Fruit fly (Drosophila melanogaster) whole organism, prepupa: Measurements from ENCODE around the gene CG13004.
A peak's percentile ranks its signal among the peaks of the same experiment; 100 is the strongest.

Source experiments
- Blimp-1 ChIP-seq: fragments of 200-800 bp; sonication (Bioruptor generic); optimal IDR thresholded peaks from 3 replicates; lab custom pipeline; 2017; ENCODE audit warnings: missing biosample characterization, missing genetic modification characterization, mild to moderate bottlenecking, moderate library complexity, missing genetic modification reagents
- CG10631 ChIP-seq: fragments of 200-800 bp; sonication (Bioruptor generic); optimal IDR thresholded peaks from 2 replicates; lab custom pipeline; 2016; ENCODE audit warnings: missing biosample characterization, missing genetic modification characterization
- CG11294 ChIP-seq: fragments of 200-800 bp; sonication (Bioruptor generic); IDR thresholded peaks from 2 replicates; pipeline ENCODE4 v1.3.6; 2022; ENCODE audit warnings: missing biosample characterization, missing genetic modification characterization
- CG15336 ChIP-seq: fragments of 200-800 bp; sonication (Bioruptor generic); IDR thresholded peaks from 2 replicates; pipeline ENCODE4 v1.3.6; 2022; ENCODE audit warnings: missing biosample characterization, missing genetic modification characterization
- CG1621 ChIP-seq: fragments of 200-800 bp; sonication (Bioruptor generic); optimal IDR thresholded peaks from 3 replicates; lab custom pipeline; 2018; ENCODE audit warnings: missing biosample characterization, mild to moderate bottlenecking, missing genetic modification characterization
- CG3032 ChIP-seq: fragments of 200-800 bp; optimal IDR thresholded peaks from 2 replicates; lab custom pipeline; 2019; ENCODE audit warnings: missing biosample characterization, mild to moderate bottlenecking, missing genetic modification characterization, moderate library complexity
- CG31627 ChIP-seq: fragments of 200-800 bp; sonication (Bioruptor generic); optimal IDR thresholded peaks from 3 replicates; lab custom pipeline; 2016; ENCODE audit warnings: missing biosample characterization, missing genetic modification characterization
- CG32006 ChIP-seq: fragments of 200-800 bp; sonication (Bioruptor generic); optimal IDR thresholded peaks from 3 replicates; lab custom pipeline; 2017; ENCODE audit warnings: missing biosample characterization, mild to moderate bottlenecking, missing genetic modification characterization
- CG34406 ChIP-seq: fragments of 200-800 bp; sonication (Bioruptor generic); optimal IDR thresholded peaks from 3 replicates; lab custom pipeline; 2016; ENCODE audit warnings: missing biosample characterization, missing genetic modification characterization
- CG4318 ChIP-seq: fragments of 200-800 bp; sonication (Bioruptor generic); optimal IDR thresholded peaks from 3 replicates; lab custom pipeline; 2017; ENCODE audit warnings: missing biosample characterization, mild to moderate bottlenecking, missing genetic modification characterization
- CG6163 ChIP-seq: fragments of 200-800 bp; sonication (Bioruptor generic); IDR thresholded peaks from 3 replicates; pipeline ENCODE4 v1.3.6; 2022; ENCODE audit warnings: missing biosample characterization, missing genetic modification characterization
- CG6276 ChIP-seq: fragments of 200-800 bp; sonication (Bioruptor generic); optimal IDR thresholded peaks from 2 replicates; lab custom pipeline; 2017; ENCODE audit warnings: missing biosample characterization, mild to moderate bottlenecking, missing genetic modification characterization
- CG6854 ChIP-seq: fragments of 200-800 bp; sonication (Bioruptor generic); optimal IDR thresholded peaks from 2 replicates; lab custom pipeline; 2017; ENCODE audit warnings: missing biosample characterization, mild to moderate bottlenecking, missing genetic modification characterization
- CG8119 ChIP-seq: fragments of 200-800 bp; sonication (Bioruptor generic); IDR thresholded peaks from 3 replicates; pipeline ENCODE4 v1.3.6; 2022; ENCODE audit warnings: missing biosample characterization, missing genetic modification characterization
- CG8319 ChIP-seq: fragments of 200-800 bp; sonication (Bioruptor generic); optimal IDR thresholded peaks from 3 replicates; lab custom pipeline; 2016; ENCODE audit warnings: missing biosample characterization, missing genetic modification characterization
- CG9139 ChIP-seq: fragments of 200-800 bp; sonication (Bioruptor generic); optimal IDR thresholded peaks from 3 replicates; lab custom pipeline; 2017; ENCODE audit warnings: missing biosample characterization, mild to moderate bottlenecking, missing genetic modification characterization
- Eip78C ChIP-seq: fragments of 200-800 bp; sonication (Bioruptor generic); peaks from one replicate; lab custom pipeline; 2016; ENCODE audit warnings: missing biosample characterization, missing genetic modification characterization
- Eip93F ChIP-seq: fragments of 200-800 bp; sonication (Bioruptor generic); optimal IDR thresholded peaks from 2 replicates; lab custom pipeline; 2016; ENCODE audit warnings: missing biosample characterization, mild to moderate bottlenecking, missing genetic modification characterization
- Gug ChIP-seq: fragments of 200-800 bp; sonication (Bioruptor generic); IDR thresholded peaks from 2 replicates; pipeline ENCODE4 v1.3.6; 2022; ENCODE audit warnings: missing biosample characterization, missing genetic modification characterization
- Hr39 ChIP-seq: fragments of 200-800 bp; sonication (Bioruptor generic); optimal IDR thresholded peaks from 2 replicates; lab custom pipeline; 2016; ENCODE audit warnings: missing biosample characterization, missing genetic modification characterization
- Hr4 ChIP-seq: fragments of 200-800 bp; sonication (Bioruptor generic); optimal IDR thresholded peaks from 3 replicates; lab custom pipeline; 2016; ENCODE audit warnings: missing biosample characterization, missing genetic modification characterization
- Lpt ChIP-seq: fragments of 200-800 bp; sonication (Bioruptor generic); optimal IDR thresholded peaks from 3 replicates; lab custom pipeline; 2016; ENCODE audit warnings: missing biosample characterization, missing genetic modification characterization
- Sox102F ChIP-seq: fragments of 200-800 bp; sonication (Bioruptor generic); optimal IDR thresholded peaks from 2 replicates; lab custom pipeline; 2016; ENCODE audit warnings: missing biosample characterization, mild to moderate bottlenecking, missing genetic modification characterization
- achi ChIP-seq: fragments of 200-800 bp; sonication (Bioruptor generic); optimal IDR thresholded peaks from 3 replicates; lab custom pipeline; 2016; ENCODE audit warnings: missing biosample characterization, missing genetic modification characterization
- eg ChIP-seq: fragments of 200-800 bp; sonication (Bioruptor generic); IDR thresholded peaks from 3 replicates; pipeline ENCODE4 v1.3.6; 2022; ENCODE audit warnings: missing biosample characterization, missing genetic modification characterization
- fd59A ChIP-seq: fragments of 200-800 bp; sonication (Bioruptor generic); optimal IDR thresholded peaks from 2 replicates; lab custom pipeline; 2017; ENCODE audit warnings: missing biosample characterization, mild to moderate bottlenecking, missing genetic modification characterization, missing genetic modification reagents
- fd85E ChIP-seq: fragments of 200-800 bp; sonication (Bioruptor generic); optimal IDR thresholded peaks from 3 replicates; lab custom pipeline; 2016; ENCODE audit warnings: missing biosample characterization, missing genetic modification characterization
- fkh ChIP-seq: fragments of 200-800 bp; sonication (Bioruptor generic); optimal IDR thresholded peaks from 3 replicates; lab custom pipeline; 2017; ENCODE audit warnings: missing biosample characterization, mild to moderate bottlenecking, missing genetic modification characterization, moderate library complexity
- lz ChIP-seq: fragments of 200-800 bp; sonication (Bioruptor generic); optimal IDR thresholded peaks from 3 replicates; lab custom pipeline; 2016; ENCODE audit warnings: missing biosample characterization, missing genetic modification characterization
- pdm3 ChIP-seq: fragments of 200-800 bp; sonication (Bioruptor generic); optimal IDR thresholded peaks from 3 replicates; lab custom pipeline; 2016; ENCODE audit warnings: missing biosample characterization, missing genetic modification characterization
- salr ChIP-seq, 2 experiments: fragments of 200-800 bp; sonication (Bioruptor generic); optimal IDR thresholded peaks; 3 replicates each; lab custom pipeline; 2016 to 2018; ENCODE audit warnings: missing biosample characterization in 2 of 2, missing genetic modification characterization in 2 of 2, mild to moderate bottlenecking in 1 of 2
- spab ChIP-seq: fragments of 200-800 bp; sonication (Bioruptor generic); optimal IDR thresholded peaks from 2 replicates; lab custom pipeline; 2017; ENCODE audit warnings: missing biosample characterization, mild to moderate bottlenecking, missing genetic modification characterization, missing genetic modification reagents
- ss ChIP-seq, 2 experiments: fragments of 200-800 bp; sonication (Bioruptor generic); optimal IDR thresholded peaks; 2 replicates in 1 of 2; 3 replicates in 1 of 2; lab custom pipeline; 2017 to 2018; ENCODE audit warnings: mild to moderate bottlenecking in 2 of 2, missing biosample characterization in 2 of 2, missing genetic modification characterization in 2 of 2, moderate library complexity in 1 of 2
- svp ChIP-seq: fragments of 200-800 bp; sonication (Bioruptor generic); peaks from one replicate; lab custom pipeline; 2016; ENCODE audit warnings: missing biosample characterization, missing genetic modification characterization
- topi ChIP-seq: fragments of 200-800 bp; sonication (Bioruptor generic); optimal IDR thresholded peaks from 3 replicates; lab custom pipeline; 2016; ENCODE audit warnings: missing biosample characterization, missing genetic modification characterization
- vri ChIP-seq: fragments of 200-800 bp; sonication (Bioruptor generic); optimal IDR thresholded peaks from 3 replicates; lab custom pipeline; 2016; ENCODE audit warnings: missing biosample characterization, mild to moderate bottlenecking, missing genetic modification characterization

Gene CG13004

DNA sequence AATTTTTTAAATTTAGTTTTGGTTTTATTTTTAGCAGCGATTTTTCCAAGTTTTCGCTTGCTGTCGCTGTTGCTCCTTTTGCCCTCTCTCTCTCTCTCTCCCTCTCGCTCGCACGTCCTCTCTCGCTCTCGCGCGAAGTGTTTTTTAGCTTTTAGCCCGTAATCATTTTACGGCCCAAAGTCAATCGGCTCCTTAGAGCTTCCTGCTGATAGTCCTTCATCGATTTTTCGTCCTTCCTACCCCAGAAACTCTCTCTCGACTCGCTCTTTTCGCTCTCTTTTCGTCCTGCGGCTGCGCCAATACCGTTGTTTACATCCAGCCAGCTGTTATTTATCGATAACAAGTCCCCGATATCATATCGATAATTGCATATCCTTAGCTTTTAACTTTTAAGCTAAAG lies 9.0 kb upstream of the CG13004 start, which contains the start of gene RSG7:
RSG7 (minus strand) TSS at position 139 of the 400 bp plus-strand sequence.
- TF ChIP-seq svp (no peak), ss (GFP tag; optimal IDR thresholded peaks at IDR 0.05; lab: Kevin White, UChicago) (no peak), lz (GFP tag; lab: Kevin White, UChicago) (no peak), Hr4 (no peak), CG34406 (GFP tag; lab: Kevin White, UChicago) (no peak), CG15336 (GFP tag; lab: Robert Waterston, UW) (no peak), CG11294 (GFP tag; lab: Robert Waterston, UW) (no peak), CG32006 (GFP tag; lab: Kevin White, UChicago) (no peak), pdm3 (no peak), spab (no peak), CG8319 (GFP tag; lab: Kevin White, UChicago) (no peak)

DNA sequence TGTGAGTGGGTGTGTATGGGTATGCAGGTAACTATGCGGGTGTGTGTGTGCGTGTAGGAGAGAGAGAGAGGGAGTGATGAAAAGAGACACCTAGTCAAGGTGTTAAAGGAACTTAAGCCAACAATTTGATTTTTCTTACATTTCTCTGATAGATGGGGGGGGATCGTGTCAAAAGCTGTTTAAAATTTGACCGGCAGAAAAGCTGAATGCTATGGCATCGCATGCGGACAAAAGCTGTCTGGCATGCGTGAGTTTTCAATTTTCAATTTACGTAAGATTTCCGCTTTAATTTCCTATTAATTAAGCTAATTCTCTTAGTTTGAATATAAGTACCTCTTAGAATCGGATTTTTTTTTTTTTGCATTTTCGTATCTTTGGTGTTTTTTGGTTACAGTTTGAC lies 4.6 kb upstream of the CG13004 start:
- no peak for TF ChIP-seq Blimp-1 (GFP tag; lab: Kevin White, UChicago)
- no peak for TF ChIP-seq CG3032 (tag; lab: Kevin White, UChicago)
- no peak for TF ChIP-seq Sox102F (GFP tag; lab: Kevin White, UChicago)
- no peak for TF ChIP-seq CG1621 (tag; lab: Kevin White, UChicago)
- TF ChIP-seq achi (GFP tag; lab: Kevin White, UChicago) = no peak
- TF ChIP-seq CG4318 (GFP tag; lab: Kevin White, UChicago) = no peak
- no peak for TF ChIP-seq CG8119 (GFP tag; lab: Robert Waterston, UW)
- no peak for TF ChIP-seq CG6854 (GFP tag; lab: Kevin White, UChicago)
- no peak for TF ChIP-seq salr (GFP tag; optimal IDR thresholded peaks at IDR 0.05; lab: Kevin White, UChicago)
- TF ChIP-seq CG10631 (GFP tag; lab: Kevin White, UChicago) = no peak
- no peak for TF ChIP-seq fd59A
- TF ChIP-seq fd85E (GFP tag; lab: Kevin White, UChicago) = no peak
- no peak for TF ChIP-seq CG11294 (GFP tag; lab: Robert Waterston, UW)

DNA sequence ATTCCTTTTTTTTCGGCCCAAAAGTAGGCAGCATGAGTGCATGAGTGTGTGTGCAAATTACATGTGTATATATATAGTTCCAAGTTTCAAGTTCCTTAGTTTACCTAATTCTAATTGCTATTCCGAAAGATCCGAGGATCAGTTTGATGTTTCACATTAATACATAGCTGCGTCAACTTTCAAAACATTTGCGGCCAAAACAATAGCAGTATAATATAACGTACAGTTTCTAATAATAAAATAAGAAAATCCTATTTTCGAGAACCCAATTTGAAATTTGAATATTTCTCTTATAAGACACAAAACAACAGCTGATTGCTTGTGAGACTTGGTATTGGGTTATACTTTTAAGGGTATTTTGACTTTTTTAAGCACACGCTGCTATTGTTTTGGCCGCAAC lies 3.7 kb upstream of the CG13004 start:
- TF ChIP-seq Gug (GFP tag; lab: Robert Waterston, UW) (no peak), CG9139 (no peak), Eip93F (GFP tag; lab: Kevin White, UChicago) (no peak), CG8119 (GFP tag; lab: Robert Waterston, UW) (0 out of 3 replicates have a peak, but pooled peaks have one; percentile 17), topi (GFP tag; lab: Kevin White, UChicago) (no peak), eg (GFP tag; lab: Robert Waterston, UW) (peak; percentile 45; the same call in 1 of the 3 replicates), CG6163 (0 out of 3 replicates have a peak, but pooled peaks have one; percentile 13), CG6276 (GFP tag; lab: Kevin White, UChicago) (peak; percentile 7), Eip78C (GFP tag; lab: Kevin White, UChicago) (peak; percentile 11)
- TF ChIP-seq, all 60 proteins: peak for 5

- TF ChIP-seq Hr39 = no peak
- peak; percentile 31 for TF ChIP-seq fkh
- peak; percentile 11 for TF ChIP-seq Eip93F (GFP tag; lab: Kevin White, UChicago)
These were observed 2.4 kb upstream of the CG13004 start for dm6 chrX:16837588-16838178.

- TF ChIP-seq pdm3 (no peak), CG6276 (GFP tag; lab: Kevin White, UChicago) (no peak), Lpt (GFP tag; lab: Kevin White, UChicago) (no peak), svp (peak; percentile 69), CG31627 (GFP tag; lab: Kevin White, UChicago) (no peak), CG6854 (GFP tag; lab: Kevin White, UChicago) (no peak), vri (GFP tag; lab: Kevin White, UChicago) (peak; percentile 48), Eip78C (GFP tag; lab: Kevin White, UChicago) (peak; percentile 28)
These were observed 1.5 kb upstream of the CG13004 start for dm6 chrX:16836805-16837333.
